Worm (Caenorhabditis elegans) whole organism, L2 larva: ENCODE measurements around the gene gap-1.

ENCODE experiments used
- alr-1 ChIP-seq: fragments of 150-350 bp; optimal IDR thresholded peaks from 2 replicates; lab custom pipeline; 2014; ENCODE audit warnings: missing biosample characterization, missing genetic modification characterization
- ceh-82 ChIP-seq: fragments of 150-350 bp; optimal IDR thresholded peaks from 2 replicates; lab custom pipeline; 2014; ENCODE audit warnings: missing biosample characterization, missing genetic modification characterization
- dmd-4 ChIP-seq: sonication (generic microtip); optimal IDR thresholded peaks from 2 replicates; lab custom pipeline; 2017; ENCODE audit warnings: missing biosample characterization, missing genetic modification characterization
- nhr-21 ChIP-seq: fragments of 150-350 bp; optimal IDR thresholded peaks from 2 replicates; lab custom pipeline; 2014; ENCODE audit warnings: missing biosample characterization, missing genetic modification characterization
- nhr-6 ChIP-seq: fragments of 150-350 bp; optimal IDR thresholded peaks from 2 replicates; lab custom pipeline; 2014; ENCODE audit warnings: missing biosample characterization, missing genetic modification characterization
- peb-1 ChIP-seq: fragments of 150-350 bp; optimal IDR thresholded peaks from 2 replicates; lab custom pipeline; 2014; ENCODE audit warnings: missing biosample characterization, missing genetic modification characterization
- skn-1 ChIP-seq: sonication (generic microtip); optimal IDR thresholded peaks from 2 replicates; lab custom pipeline; 2017; ENCODE audit warnings: missing biosample characterization, missing genetic modification characterization
- unc-62 ChIP-seq: fragments of 150-350 bp; optimal IDR thresholded peaks from 2 replicates; lab custom pipeline; 2014; ENCODE audit warnings: missing biosample characterization, missing genetic modification reagents, missing genetic modification characterization
- ztf-11 ChIP-seq: sonication (generic microtip); optimal IDR thresholded peaks from 2 replicates; lab custom pipeline; 2017; ENCODE audit warnings: missing biosample characterization, missing genetic modification characterization

DNA sequence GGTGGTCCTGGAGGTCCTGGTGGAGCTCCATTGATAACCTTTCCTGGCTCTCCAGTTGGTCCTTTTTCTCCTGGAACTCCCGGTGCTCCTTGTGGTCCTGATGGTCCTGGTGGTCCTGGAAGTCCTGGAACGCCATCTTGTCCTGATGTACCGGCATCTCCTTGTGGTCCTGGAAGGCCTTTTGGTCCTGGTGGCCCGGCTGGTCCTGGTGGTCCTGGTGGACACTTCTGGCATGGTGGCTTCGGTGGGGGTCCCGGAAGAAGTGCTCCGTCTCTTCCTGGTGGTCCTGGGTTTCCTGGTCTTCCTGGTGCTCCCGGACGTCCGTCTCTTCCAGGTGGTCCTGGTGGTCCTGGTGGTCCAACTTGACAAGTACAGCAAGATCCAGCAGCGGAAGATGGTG is 47.4 kb upstream of the gap-1 start:
- no peak for TF ChIP-seq nhr-6 (tag; lab: Kevin White, UChicago)
- TF ChIP-seq unc-62 (GFP tag; lab: Kevin White, UChicago): no peak
- no peak for TF ChIP-seq skn-1
- no peak for TF ChIP-seq dmd-4 (tag; lab: Kevin White, UChicago)
- no peak for TF ChIP-seq alr-1 (tag; lab: Kevin White, UChicago)
- no peak for TF ChIP-seq ceh-82 (tag; lab: Kevin White, UChicago)
- no peak for TF ChIP-seq peb-1 (tag; lab: Kevin White, UChicago)
- no peak for TF ChIP-seq nhr-21 (tag; lab: Kevin White, UChicago)
- TF ChIP-seq ztf-11 (tag; lab: Kevin White, UChicago): no peak
